Worm (Caenorhabditis elegans): ENCODE data around the gene lelo-1.

lelo-1 gene

DNA sequence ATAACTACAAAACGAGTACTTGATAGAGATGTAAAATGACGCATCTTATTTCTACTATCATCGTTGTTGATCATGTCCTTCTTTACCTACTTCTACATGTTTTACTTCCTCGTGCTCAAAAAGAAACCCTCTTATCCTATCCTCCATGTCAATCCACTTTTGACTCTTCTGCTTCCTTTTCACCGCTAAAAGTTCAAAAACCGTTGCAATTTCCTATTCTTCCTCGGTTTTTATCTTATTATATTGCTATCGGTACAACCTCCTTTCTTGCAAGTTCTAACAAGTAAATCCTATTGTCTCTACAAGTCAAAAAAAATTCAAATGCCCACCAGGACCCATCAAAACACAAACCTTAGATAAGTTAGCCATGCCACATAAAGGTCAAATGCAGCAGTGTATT lies 38.9 kb upstream of the lelo-1 start:
- TF ChIP-seq unc-42 (tag; optimal IDR thresholded peaks at IDR 0.05) (peak; percentile 52), eyg-1 (tag; optimal IDR thresholded peaks at IDR 0.05) (no peak)

DNA sequence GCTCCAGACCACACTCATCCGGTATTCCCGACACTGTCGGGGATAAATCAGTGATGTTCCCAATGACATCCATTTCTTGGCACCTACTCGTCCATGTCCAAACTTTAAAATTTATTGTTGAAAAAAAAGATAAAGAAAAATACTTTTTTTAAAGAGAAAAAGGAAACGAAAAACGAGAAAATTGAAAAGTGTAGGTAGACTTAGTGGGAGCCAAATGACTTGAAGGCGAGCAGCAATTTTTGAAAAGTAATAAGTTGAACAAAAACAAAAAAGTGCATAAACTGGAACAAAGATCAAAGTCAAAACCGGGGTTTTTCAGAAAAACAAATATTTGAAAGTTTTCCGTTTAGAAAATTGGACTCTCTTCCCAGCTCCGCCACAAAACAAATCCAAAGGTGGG lies 38.0 kb upstream of the lelo-1 start, which contains the start of gene daf-37:
daf-37 (minus strand) TSS at position 101 of the 400 bp plus-strand sequence.
- TF ChIP-seq nhr-232 (tag; optimal IDR thresholded peaks at IDR 0.05) (no peak), ceh-9 (tag; optimal IDR thresholded peaks at IDR 0.05) (no peak), ttx-3 (tag; optimal IDR thresholded peaks at IDR 0.05) (no peak), C38D4.7 (GFP tag; optimal IDR thresholded peaks at IDR 0.05) (no peak), sox-2 (GFP tag; IDR thresholded peaks at IDR 0.05) (no peak), sdc-2 (tag; optimal IDR thresholded peaks at IDR 0.05) (no peak), ceh-2 (tag; optimal IDR thresholded peaks at IDR 0.05) (no peak), lin-11 (tag; optimal IDR thresholded peaks at IDR 0.05) (no peak), hlh-15 (tag; optimal IDR thresholded peaks at IDR 0.05) (no peak), dmd-4 (tag; optimal IDR thresholded peaks at IDR 0.05; ENCODE audit: borderline replicate concordance) (no peak), ceh-31 (tag; optimal IDR thresholded peaks at IDR 0.05) (no peak), npax-4 (tag; optimal IDR thresholded peaks at IDR 0.05) (no peak), unc-42 (tag; optimal IDR thresholded peaks at IDR 0.05) (no peak), pha-2 (tag; optimal IDR thresholded peaks at IDR 0.05) (no peak), dve-1 (tag; optimal IDR thresholded peaks at IDR 0.05) (no peak), mec-3 (tag; optimal IDR thresholded peaks at IDR 0.05; ENCODE audit: borderline replicate concordance) (no peak), pag-3 (tag; optimal IDR thresholded peaks at IDR 0.05; ENCODE audit: borderline replicate concordance) (no peak), gmeb-2 (tag; optimal IDR thresholded peaks at IDR 0.05) (no peak), ceh-30 (tag; optimal IDR thresholded peaks at IDR 0.05) (no peak), ceh-48 (tag; optimal IDR thresholded peaks at IDR 0.05) (no peak)

- TF ChIP-seq unc-55 (GFP tag; optimal IDR thresholded peaks at IDR 0.05): no peak
- TF ChIP-seq lin-11 (tag; optimal IDR thresholded peaks at IDR 0.05): no peak
- TF ChIP-seq pag-3 (tag; optimal IDR thresholded peaks at IDR 0.05; ENCODE audit: borderline replicate concordance): no peak
- TF ChIP-seq ceh-19 (GFP tag; optimal IDR thresholded peaks at IDR 0.05): no peak
- no peak for TF ChIP-seq sox-4 (tag; optimal IDR thresholded peaks at IDR 0.05)
- no peak for TF ChIP-seq unc-3 (GFP tag; conservative IDR thresholded peaks at IDR 0.05)
- no peak for TF ChIP-seq unc-3 (tag; optimal IDR thresholded peaks at IDR 0.05)
- no peak for TF ChIP-seq dmd-4 (tag; optimal IDR thresholded peaks at IDR 0.05; ENCODE audit: borderline replicate concordance)
- TF ChIP-seq ceh-48 (tag; optimal IDR thresholded peaks at IDR 0.05): no peak
- no peak for TF ChIP-seq ceh-45 (GFP tag; IDR thresholded peaks at IDR 0.05)
Observed at ce11 chrII:6219346-6219745, 26.8 kb upstream of the lelo-1 start, which contains the start of gene mks-2. Gene mks-2 (minus strand): TSS chrII:6219446.

DNA sequence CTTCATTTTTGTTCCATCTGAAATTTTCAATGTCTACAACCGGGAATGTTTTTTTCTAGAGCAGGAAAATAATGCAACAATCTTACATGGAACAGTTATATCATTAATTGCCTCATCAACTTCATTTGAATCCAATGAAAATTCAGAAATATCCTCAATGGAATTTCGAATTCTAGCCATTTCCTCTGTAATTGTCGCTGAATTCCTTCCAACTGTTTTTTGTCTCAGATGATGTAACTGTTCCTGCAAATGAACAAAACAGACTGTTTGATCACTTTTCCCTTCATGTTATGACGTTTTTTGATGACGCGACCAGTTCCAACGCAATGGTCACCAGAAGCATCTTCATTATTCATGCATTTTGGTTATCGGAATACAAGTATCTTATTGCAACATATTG lies 24.7 kb upstream of the lelo-1 start:
- no peak for TF ChIP-seq fax-1 (tag; optimal IDR thresholded peaks at IDR 0.05)
- no peak for TF ChIP-seq sox-4 (tag; optimal IDR thresholded peaks at IDR 0.05)
- TF ChIP-seq che-1 (tag; optimal IDR thresholded peaks at IDR 0.05): no peak
- no peak for TF ChIP-seq tbx-7 (tag; optimal IDR thresholded peaks at IDR 0.05)
- no peak for TF ChIP-seq ceh-14 (tag; optimal IDR thresholded peaks at IDR 0.05)
- no peak for TF ChIP-seq nhr-232 (tag; optimal IDR thresholded peaks at IDR 0.05)
- no peak for TF ChIP-seq nfya-1 (tag; optimal IDR thresholded peaks at IDR 0.05)
- no peak for TF ChIP-seq hlh-8 (tag; optimal IDR thresholded peaks at IDR 0.05)
- no peak for TF ChIP-seq tbx-2 (tag; optimal IDR thresholded peaks at IDR 0.05)
- no peak for TF ChIP-seq ceh-45 (GFP tag; IDR thresholded peaks at IDR 0.05)

ce11 chrII:6222558-6222957 lies 23.6 kb upstream of the lelo-1 start, which contains the start of gene C30B5.6:
Gene C30B5.6 (minus strand): TSS chrII:6222658.
- no peak for TF ChIP-seq K02D7.2 (tag; optimal IDR thresholded peaks at IDR 0.05)

Measured in whole organism, late embryonic.